Worm (Caenorhabditis elegans): ENCODE measurements around the gene F13B6.1.

- TF ChIP-seq C34F6.9 (tag; optimal IDR thresholded peaks at IDR 0.05): no peak
- TF ChIP-seq lin-13 (GFP tag; optimal IDR thresholded peaks at IDR 0.05): peak; percentile 29
- TF ChIP-seq zag-1 (tag; optimal IDR thresholded peaks at IDR 0.05): no peak
- TF ChIP-seq nhr-12 (tag; optimal IDR thresholded peaks at IDR 0.05): no peak
- TF ChIP-seq sem-4 (tag; optimal IDR thresholded peaks at IDR 0.05): peak; percentile 11
Observed at ce11 chrIV:7487554-7488456, 31.5 kb downstream of the F13B6.1 start, which contains the start of the genes his-60 and his-59.

Measured in whole organism, L2 larva.